Worm (Caenorhabditis elegans) whole organism, L4/young adult: Measurements from ENCODE around the gene sru-9.

Source experiments
- W03F9.2 ChIP-seq: fragments of 150-350 bp; optimal IDR thresholded peaks from 2 replicates; lab custom pipeline; 2014; ENCODE audit warnings: missing biosample characterization, missing genetic modification characterization
- dao-5 ChIP-seq: sonication (generic microtip); optimal IDR thresholded peaks from 2 replicates; lab custom pipeline; 2016; ENCODE audit warnings: missing genotype, missing genetic modification characterization, moderate library complexity, missing compliant biosample characterization

ce11 chrIV:13549350-13549749 lies 39.4 kb upstream of the sru-9 start:
- TF ChIP-seq W03F9.2 (tag; lab: Kevin White, UChicago) (no peak), dao-5 (tag; lab: Kevin White, UChicago) (no peak)
